Fruit fly (Drosophila melanogaster) whole organism, embryonic: ENCODE data around the gene CG16710.

Experiments
- Aef1 ChIP-seq: fragments of 200-800 bp; sonication (Bioruptor generic); IDR thresholded peaks from 3 replicates; pipeline ENCODE4 v1.3.6; 2022; ENCODE audit warnings: missing biosample characterization, missing genetic modification characterization
- Atf6 ChIP-seq: fragments of 200-800 bp; sonication (Bioruptor generic); IDR thresholded peaks from 2 replicates; pipeline ENCODE4 v1.3.6; 2022; ENCODE audit warnings: missing biosample characterization, missing genetic modification characterization
- CG10274 ChIP-seq: fragments of 200-800 bp; sonication (Bioruptor generic); optimal IDR thresholded peaks from 3 replicates; lab custom pipeline; 2017; ENCODE audit warnings: missing biosample characterization, mild to moderate bottlenecking, missing genetic modification characterization
- CG10321 ChIP-seq: fragments of 200-800 bp; sonication (Bioruptor generic); IDR thresholded peaks from 2 replicates; pipeline ENCODE4 v1.3.6; 2022; ENCODE audit warnings: missing biosample characterization, missing genetic modification characterization
- CG10366 ChIP-seq: fragments of 200-800 bp; sonication (Bioruptor generic); IDR thresholded peaks from 2 replicates; pipeline ENCODE4 v1.3.6; 2022; ENCODE audit warnings: missing biosample characterization, missing genetic modification characterization
- CG10654 ChIP-seq: fragments of 200-800 bp; sonication (Bioruptor generic); optimal IDR thresholded peaks from 2 replicates; lab custom pipeline; 2016; ENCODE audit warnings: missing biosample characterization, missing genetic modification characterization
- CG11696 ChIP-seq: fragments of 200-800 bp; sonication (Bioruptor generic); IDR thresholded peaks from 2 replicates; pipeline ENCODE4 v1.3.6; 2022; ENCODE audit warnings: missing biosample characterization, missing genetic modification characterization
- CG12769 ChIP-seq: fragments of 200-800 bp; sonication (Bioruptor generic); optimal IDR thresholded peaks from 2 replicates; lab custom pipeline; 2019; ENCODE audit warnings: missing biosample characterization, mild to moderate bottlenecking, missing genetic modification characterization, moderate library complexity
- CG13775 ChIP-seq: fragments of 200-800 bp; sonication (Bioruptor generic); optimal IDR thresholded peaks from 3 replicates; lab custom pipeline; 2017; ENCODE audit warnings: missing biosample characterization, mild to moderate bottlenecking, missing genetic modification characterization
- CG15601 ChIP-seq: fragments of 200-800 bp; sonication (Bioruptor generic); optimal IDR thresholded peaks from 3 replicates; lab custom pipeline; 2019; ENCODE audit warnings: missing biosample characterization, mild to moderate bottlenecking, missing genetic modification characterization, moderate library complexity
- CG1647 ChIP-seq: fragments of 200-800 bp; sonication (Bioruptor generic); optimal IDR thresholded peaks from 3 replicates; lab custom pipeline; 2016; ENCODE audit warnings: missing biosample characterization, missing genetic modification characterization
- CG18476 ChIP-seq: fragments of 200-800 bp; sonication (Bioruptor generic); optimal IDR thresholded peaks from 2 replicates; lab custom pipeline; 2016; ENCODE audit warnings: missing biosample characterization, mild to moderate bottlenecking, missing genetic modification characterization
- CG2889 ChIP-seq: fragments of 200-800 bp; sonication (Bioruptor generic); IDR thresholded peaks from 3 replicates; pipeline ENCODE4 v1.3.6; 2022; ENCODE audit warnings: missing biosample characterization, missing genetic modification characterization
- CG30020 ChIP-seq: fragments of 200-800 bp; optimal IDR thresholded peaks from 2 replicates; lab custom pipeline; 2019; ENCODE audit warnings: missing biosample characterization, mild to moderate bottlenecking, missing genetic modification characterization, moderate library complexity
- CG31224 ChIP-seq: fragments of 200-800 bp; sonication (Bioruptor generic); IDR thresholded peaks from 2 replicates; pipeline ENCODE4 v1.3.6; 2022; ENCODE audit warnings: missing biosample characterization, missing genetic modification characterization
- CG31441 ChIP-seq: fragments of 200-800 bp; sonication (Bioruptor generic); IDR thresholded peaks from 2 replicates; pipeline ENCODE4 v1.3.6; 2022; ENCODE audit warnings: missing biosample characterization, missing genetic modification characterization
- CG3995 ChIP-seq: fragments of 200-800 bp; sonication (Bioruptor generic); optimal IDR thresholded peaks from 3 replicates; lab custom pipeline; 2016; ENCODE audit warnings: missing biosample characterization, missing genetic modification characterization
- CG5245 ChIP-seq: fragments of 200-800 bp; sonication (Bioruptor generic); optimal IDR thresholded peaks from 3 replicates; lab custom pipeline; 2016; ENCODE audit warnings: missing biosample characterization, missing genetic modification characterization
- CG6791 ChIP-seq: fragments of 200-800 bp; sonication (Bioruptor generic); IDR thresholded peaks from 3 replicates; pipeline ENCODE4 v1.3.6; 2022; ENCODE audit warnings: missing biosample characterization, missing genetic modification characterization; ENCODE audit not compliant: partially characterized antibody
- CG6854 ChIP-seq: fragments of 200-800 bp; sonication (Bioruptor generic); optimal IDR thresholded peaks from 3 replicates; lab custom pipeline; 2017; ENCODE audit warnings: missing biosample characterization, mild to moderate bottlenecking, missing genetic modification characterization
- Dip2 ChIP-seq: fragments of 200-800 bp; sonication (Bioruptor generic); IDR thresholded peaks from 2 replicates; pipeline ENCODE4 v1.3.6; 2022; ENCODE audit warnings: missing biosample characterization, missing genetic modification characterization
- Ets97D ChIP-seq: fragments of 200-800 bp; sonication (Bioruptor generic); optimal IDR thresholded peaks from 3 replicates; lab custom pipeline; 2016; ENCODE audit warnings: missing biosample characterization, missing genetic modification characterization
- Fer3 ChIP-seq: fragments of 200-800 bp; sonication (Bioruptor generic); optimal IDR thresholded peaks from 2 replicates; lab custom pipeline; 2018; ENCODE audit warnings: missing biosample characterization, mild to moderate bottlenecking, missing genetic modification characterization, moderate library complexity
- Hmr ChIP-seq: fragments of 200-800 bp; sonication (Bioruptor generic); optimal IDR thresholded peaks from 3 replicates; lab custom pipeline; 2017; ENCODE audit warnings: mild to moderate bottlenecking, missing biosample characterization, missing genetic modification reagents, missing genetic modification characterization
- Hr78 ChIP-seq, 2 experiments: fragments of 200-800 bp in 1 of 2; fragments of >200 bp in 1 of 2; sonication (Bioruptor generic) in 1 of 2; optimal IDR thresholded peaks; 2 replicates each; lab custom pipeline; 2017 to 2019; ENCODE audit warnings: missing biosample characterization in 2 of 2, missing genetic modification characterization in 2 of 2, mild to moderate bottlenecking in 1 of 2, moderate library complexity in 1 of 2
- Lim3 ChIP-seq: fragments of 200-800 bp; sonication (Bioruptor generic); IDR thresholded peaks from 2 replicates; pipeline ENCODE4 v1.3.6; 2022; ENCODE audit warnings: missing biosample characterization, missing genetic modification characterization
- Meics ChIP-seq: fragments of 200-800 bp; sonication (Bioruptor generic); optimal IDR thresholded peaks from 2 replicates; lab custom pipeline; 2017; ENCODE audit warnings: missing biosample characterization, mild to moderate bottlenecking, missing genetic modification characterization
- Sox102F ChIP-seq: fragments of 200-800 bp; sonication (Bioruptor generic); optimal IDR thresholded peaks from 2 replicates; lab custom pipeline; 2018; ENCODE audit warnings: missing biosample characterization, mild to moderate bottlenecking, missing genetic modification characterization, moderate library complexity
- Spps ChIP-seq: fragments of 200-800 bp; sonication (Bioruptor generic); optimal IDR thresholded peaks from 2 replicates; lab custom pipeline; 2018; ENCODE audit warnings: missing biosample characterization, mild to moderate bottlenecking, missing genetic modification characterization
- ara ChIP-seq: fragments of 200-800 bp; sonication (Bioruptor generic); IDR thresholded peaks from 2 replicates; pipeline ENCODE4 v1.3.6; 2022; ENCODE audit warnings: missing biosample characterization, missing genetic modification characterization
- cg ChIP-seq: fragments of 200-800 bp; sonication (Bioruptor generic); optimal IDR thresholded peaks from 3 replicates; lab custom pipeline; 2019; ENCODE audit warnings: missing biosample characterization, mild to moderate bottlenecking, missing genetic modification characterization, moderate library complexity
- crol ChIP-seq: fragments of 200-800 bp; sonication (Bioruptor generic); IDR thresholded peaks from 2 replicates; pipeline ENCODE4 v1.3.6; 2022; ENCODE audit warnings: missing biosample characterization, missing genetic modification characterization
- dati ChIP-seq: fragments of 200-800 bp; sonication (Bioruptor generic); IDR thresholded peaks from 2 replicates; pipeline ENCODE4 v1.3.6; 2022; ENCODE audit warnings: missing biosample characterization, missing genetic modification characterization
- dm ChIP-seq: fragments of 200-800 bp; sonication (Bioruptor generic); optimal IDR thresholded peaks from 3 replicates; lab custom pipeline; 2016; ENCODE audit warnings: missing biosample characterization, missing genetic modification characterization
- dmrt99B ChIP-seq: fragments of 200-800 bp; sonication (Bioruptor generic); optimal IDR thresholded peaks from 2 replicates; lab custom pipeline; 2018; ENCODE audit warnings: missing biosample characterization, mild to moderate bottlenecking, missing genetic modification characterization, moderate library complexity
- ems ChIP-seq: fragments of 200-800 bp; sonication (Bioruptor generic); optimal IDR thresholded peaks from 3 replicates; lab custom pipeline; 2016; ENCODE audit warnings: missing biosample characterization, missing genetic modification characterization
- fd96Cb ChIP-seq: fragments of 200-800 bp; sonication (Bioruptor generic); optimal IDR thresholded peaks from 2 replicates; lab custom pipeline; 2018; ENCODE audit warnings: missing biosample characterization, mild to moderate bottlenecking, missing genetic modification characterization, moderate library complexity
- fu2 ChIP-seq: fragments of 200-800 bp; sonication (Bioruptor generic); optimal IDR thresholded peaks from 2 replicates; lab custom pipeline; 2016; ENCODE audit warnings: missing biosample characterization, missing genetic modification characterization
- gro ChIP-seq: fragments of 200-800 bp; sonication (Bioruptor generic); optimal IDR thresholded peaks from 2 replicates; lab custom pipeline; 2016; ENCODE audit warnings: missing biosample characterization, missing genetic modification characterization
- lola ChIP-seq, 3 experiments: fragments of >200 bp in 2 of 3; fragments of 200-800 bp in 1 of 3; sonication (Bioruptor generic) in 1 of 3; optimal IDR thresholded peaks; 2 replicates each; lab custom pipeline; 2017 to 2019; ENCODE audit warnings: missing biosample characterization in 3 of 3, missing genetic modification characterization in 3 of 3, mild to moderate bottlenecking in 1 of 3, moderate library complexity in 1 of 3
- odd ChIP-seq: fragments of 200-800 bp; sonication (Bioruptor generic); optimal IDR thresholded peaks from 2 replicates; lab custom pipeline; 2017; ENCODE audit warnings: missing biosample characterization, mild to moderate bottlenecking, missing genetic modification characterization
- pb ChIP-seq: fragments of 200-800 bp; sonication (Bioruptor generic); optimal IDR thresholded peaks from 3 replicates; lab custom pipeline; 2016; ENCODE audit warnings: missing biosample characterization, missing genetic modification characterization
- repo ChIP-seq: fragments of 200-800 bp; sonication (Bioruptor generic); optimal IDR thresholded peaks from 2 replicates; lab custom pipeline; 2016; ENCODE audit warnings: missing biosample characterization, missing genetic modification characterization
- sr ChIP-seq: fragments of 200-800 bp; sonication (Bioruptor generic); IDR thresholded peaks from 3 replicates; pipeline ENCODE4 v1.3.6; 2022; ENCODE audit warnings: missing biosample characterization, missing genetic modification characterization
- tgo ChIP-seq: fragments of 200-800 bp; sonication (Bioruptor generic); IDR thresholded peaks from 3 replicates; pipeline ENCODE4 v1.3.6; 2022; ENCODE audit warnings: missing biosample characterization, missing genetic modification characterization
- tll ChIP-seq, 2 experiments: fragments of 200-800 bp in 1 of 2; fragments of >200 bp in 1 of 2; sonication (Bioruptor generic) in 1 of 2; optimal IDR thresholded peaks; 2 replicates each; lab custom pipeline; 2017 to 2019; ENCODE audit warnings: missing biosample characterization in 2 of 2, missing genetic modification characterization in 2 of 2, mild to moderate bottlenecking in 1 of 2, moderate library complexity in 1 of 2
- vnd ChIP-seq: fragments of 200-800 bp; sonication (Bioruptor generic); IDR thresholded peaks from 3 replicates; pipeline ENCODE4 v1.3.6; 2022; ENCODE audit warnings: missing biosample characterization, missing genetic modification characterization; ENCODE audit not compliant: partially characterized antibody
- vvl ChIP-seq: fragments of 200-800 bp; sonication (Bioruptor generic); IDR thresholded peaks from 2 replicates; pipeline ENCODE4 v1.3.6; 2022; ENCODE audit warnings: missing biosample characterization, missing genetic modification characterization
- wor ChIP-seq: fragments of 200-800 bp; sonication (Bioruptor generic); IDR thresholded peaks from 2 replicates; pipeline ENCODE4 v1.3.6; 2022; ENCODE audit warnings: missing biosample characterization, missing genetic modification characterization

CG16710 gene

dm6 chr3R:23669401-23670216, 12.7 kb upstream of the CG16710 start, which contains the start of gene CG31145 (continued):
- TF ChIP-seq Aef1 (GFP tag; lab: Robert Waterston, UW) (peak; percentile 99), CG31441 (peak; percentile 100), sr (GFP tag; lab: Robert Waterston, UW) (peak; percentile 86), Atf6 (peak; percentile 100), CG10366 (GFP tag; lab: Robert Waterston, UW) (peak; percentile 99), CG11696 (GFP tag; lab: Robert Waterston, UW) (peak; percentile 93), Hmr (GFP tag; lab: Kevin White, UChicago) (peak; percentile 100), CG13775 (peak; percentile 100), ara (peak; percentile 98), CG1647 (GFP tag; lab: Kevin White, UChicago) (peak; percentile 99), gro (GFP tag; lab: Kevin White, UChicago) (peak; percentile 100), tgo (peak; percentile 99), tll (GFP tag; optimal IDR thresholded peaks at IDR 0.05; lab: Kevin White, UChicago) (peak; percentile 65 to 79), cg (GFP tag; lab: Kevin White, UChicago) (peak; percentile 49), Dip2 (GFP tag; lab: Robert Waterston, UW) (peak; percentile 83; the same call in 1 of the 2 replicates), CG10274 (GFP tag; lab: Kevin White, UChicago) (peak; percentile 97), Hr78 (GFP tag; optimal IDR thresholded peaks at IDR 0.05; lab: Kevin White, UChicago) (peak in 1 of 2 experiments; percentile 98), Lim3 (peak; percentile 98), dmrt99B (tag; lab: Kevin White, UChicago) (peak; percentile 100), Spps (tag; lab: Kevin White, UChicago) (peak; percentile 97), vnd (GFP tag; lab: Robert Waterston, UW) (no peak), pb (peak; percentile 99), CG10321 (peak; percentile 86), Ets97D (GFP tag; lab: Kevin White, UChicago) (peak; percentile 95), CG5245 (GFP tag; lab: Kevin White, UChicago) (peak; percentile 99), CG31224 (GFP tag; lab: Robert Waterston, UW) (peak; percentile 98), ems (peak; percentile 99), dm (GFP tag; lab: Kevin White, UChicago) (peak; percentile 99), CG6791 (GFP tag; lab: Robert Waterston, UW) (no peak), wor (peak; percentile 99), fu2 (peak; percentile 99), crol (GFP tag; lab: Robert Waterston, UW) (peak; percentile 73), fd96Cb (tag; lab: Kevin White, UChicago) (peak; percentile 100), CG30020 (tag; lab: Kevin White, UChicago) (peak; percentile 92), CG15601 (peak; percentile 98), CG12769 (tag; lab: Kevin White, UChicago) (peak; percentile 99), CG3995 (GFP tag; lab: Kevin White, UChicago) (peak; percentile 89), CG18476 (GFP tag; lab: Kevin White, UChicago) (peak; percentile 99), odd (GFP tag; lab: Kevin White, UChicago) (peak; percentile 100), CG2889 (GFP tag; lab: Robert Waterston, UW) (peak; percentile 98), CG6854 (peak; percentile 99), dati (peak; percentile 94), lola (GFP tag; optimal IDR thresholded peaks at IDR 0.05; lab: Kevin White, UChicago) (peak in 1 of 3 experiments; percentile 98), Meics (GFP tag; lab: Kevin White, UChicago) (peak; percentile 100), Sox102F (GFP tag; lab: Kevin White, UChicago) (peak; percentile 100), CG10654 (GFP tag; lab: Kevin White, UChicago) (peak; percentile 99), Fer3 (tag; lab: Kevin White, UChicago) (peak; percentile 99), vvl (GFP tag; lab: Robert Waterston, UW) (peak; percentile 99), repo (peak; percentile 99)
